Fruit fly (Drosophila melanogaster): ENCODE data around the gene CG13102.

The CG13102 gene

dm6 chr2L:8997285-8997684 is 14.7 kb upstream of the CG13102 start, which contains the start of the genes alien and CG18661 (continued):
- TF ChIP-seq ssp (GFP tag; IDR thresholded peaks at IDR 0.05), result peak; percentile 81
- peak; percentile 96 for TF ChIP-seq Abd-B (GFP tag; optimal IDR thresholded peaks at IDR 0.05)
- peak; percentile 92 for TF ChIP-seq CG32532 (GFP tag; IDR thresholded peaks at IDR 0.05)
- TF ChIP-seq wdn (GFP tag; IDR thresholded peaks at IDR 0.05), result peak; percentile 77
- peak; percentile 97 for TF ChIP-seq pnt (GFP tag; optimal IDR thresholded peaks at IDR 0.05)
- peak; percentile 91 for TF ChIP-seq croc (GFP tag; conservative IDR thresholded peaks at IDR 0.05)
- TF ChIP-seq Xbp1 (GFP tag; optimal IDR thresholded peaks at IDR 0.05), result peak; percentile 98
- peak; percentile 83 to 95 for TF ChIP-seq crp (GFP tag; optimal IDR thresholded peaks at IDR 0.05)
- TF ChIP-seq CG15514 (GFP tag; optimal IDR thresholded peaks at IDR 0.05), result peak; percentile 65
- TF ChIP-seq CG9215 (GFP tag; IDR thresholded peaks at IDR 0.05), result peak; percentile 90
- TF ChIP-seq Deaf1 (tag; optimal IDR thresholded peaks at IDR 0.05), result peak; percentile 14
- peak; percentile 98 for TF ChIP-seq CG9932 (GFP tag; IDR thresholded peaks at IDR 0.05)
- peak; percentile 48 for TF ChIP-seq CG11723 (GFP tag; optimal IDR thresholded peaks at IDR 0.05)
- peak; percentile 11 for TF ChIP-seq cwo (GFP tag; optimal IDR thresholded peaks at IDR 0.05)
- peak; percentile 80 for TF ChIP-seq CG9797 (GFP tag; optimal IDR thresholded peaks at IDR 0.05)
- peak; percentile 88 for TF ChIP-seq al (GFP tag; IDR thresholded peaks at IDR 0.05)
- peak; percentile 37 for TF ChIP-seq CG1233 (GFP tag; optimal IDR thresholded peaks at IDR 0.05)
- TF ChIP-seq HHEX (GFP tag; optimal IDR thresholded peaks at IDR 0.05), result peak; percentile 30
- TF ChIP-seq CG3065 (GFP tag; optimal IDR thresholded peaks at IDR 0.05), result no peak
- TF ChIP-seq PHDP (tag; optimal IDR thresholded peaks at IDR 0.05), result peak; percentile 72
- peak; percentile 94 for TF ChIP-seq Antp (GFP tag; optimal IDR thresholded peaks at IDR 0.05)
- TF ChIP-seq Awh (GFP tag; IDR thresholded peaks at IDR 0.05), result peak; percentile 69
- TF ChIP-seq caup (GFP tag; optimal IDR thresholded peaks at IDR 0.05; ENCODE audit: severe bottlenecking), result peak; percentile 82
- TF ChIP-seq Myb (GFP tag; optimal IDR thresholded peaks at IDR 0.05), result peak; percentile 99
- peak; percentile 3 for TF ChIP-seq CrebB (tag; optimal IDR thresholded peaks at IDR 0.05)
- peak; percentile 58 for TF ChIP-seq CG4820 (GFP tag; optimal IDR thresholded peaks at IDR 0.05)
- TF ChIP-seq Taf1 (GFP tag; IDR thresholded peaks at IDR 0.05), result peak; percentile 96
- peak; percentile 93 for TF ChIP-seq sima (GFP tag; optimal IDR thresholded peaks at IDR 0.05)
- TF ChIP-seq Ravus (GFP tag; IDR thresholded peaks at IDR 0.05), result peak; percentile 85
- TF ChIP-seq eyg (GFP tag; optimal IDR thresholded peaks at IDR 0.05), result peak; percentile 78
- TF ChIP-seq twi (tag; optimal IDR thresholded peaks at IDR 0.05), result peak; percentile 34
- peak; percentile 78 for TF ChIP-seq her (GFP tag; optimal IDR thresholded peaks at IDR 0.05)
- no peak for TF ChIP-seq Lpt (GFP tag; optimal IDR thresholded peaks at IDR 0.05)
- TF ChIP-seq E2f1 (GFP tag; IDR thresholded peaks at IDR 0.05), result peak; percentile 84
- TF ChIP-seq ATbp (GFP tag; optimal IDR thresholded peaks at IDR 0.05), result no peak
- TF ChIP-seq CG7745 (tag; optimal IDR thresholded peaks at IDR 0.05), result no peak
- peak; percentile 88 for TF ChIP-seq CG4282 (GFP tag; optimal IDR thresholded peaks at IDR 0.05)
- peak; percentile 14 for TF ChIP-seq nau (GFP tag; optimal IDR thresholded peaks at IDR 0.05)
- TF ChIP-seq dimm (GFP tag; IDR thresholded peaks at IDR 0.05), result peak; percentile 89
- peak; percentile 79 for TF ChIP-seq ind (GFP tag; optimal IDR thresholded peaks at IDR 0.05)
- TF ChIP-seq Chrac-16 (GFP tag; optimal IDR thresholded peaks at IDR 0.05), result peak; percentile 71
- TF ChIP-seq tgo (GFP tag; IDR thresholded peaks at IDR 0.05), result peak; percentile 87
- TF ChIP-seq CG6272 (GFP tag; IDR thresholded peaks at IDR 0.05), result peak; percentile 87
- TF ChIP-seq Hsf (GFP tag; optimal IDR thresholded peaks at IDR 0.05), result peak; percentile 85
- no peak for TF ChIP-seq Hr78 (GFP tag; optimal IDR thresholded peaks at IDR 0.05)
- TF ChIP-seq Atf3 (GFP tag; optimal IDR thresholded peaks at IDR 0.05), result peak; percentile 94
- TF ChIP-seq psq (GFP tag; optimal IDR thresholded peaks at IDR 0.05), result peak; percentile 74
- peak; percentile 80; the same call in 2 of the 3 replicates for TF ChIP-seq CG2199 (GFP tag; IDR thresholded peaks at IDR 0.05)
- TF ChIP-seq Gsc (GFP tag; IDR thresholded peaks at IDR 0.05), result peak; percentile 48; the same call in 1 of the 2 replicates
- peak; percentile 21 for TF ChIP-seq salm (tag; optimal IDR thresholded peaks at IDR 0.05)
- peak; percentile 85 for TF ChIP-seq peb (GFP tag; IDR thresholded peaks at IDR 0.05)
